Worm (Caenorhabditis elegans) whole organism, midembryonic: ENCODE data around the gene cyb-1.

Source experiments
- T22C8.4 ChIP-seq: fragments of 200-800 bp; sonication (Bioruptor generic); IDR thresholded peaks from 2 replicates; pipeline ENCODE4 v1.3.6; 2022; ENCODE audit warnings: missing genetic modification characterization, missing compliant biosample characterization
- cog-1 ChIP-seq: sonication (generic microtip); optimal IDR thresholded peaks from 2 replicates; lab custom pipeline; 2016; ENCODE audit warnings: missing genetic modification characterization, missing compliant biosample characterization
- flt-1 ChIP-seq: fragments of 200-800 bp; sonication (Bioruptor generic); IDR thresholded peaks from 2 replicates; pipeline ENCODE4 v1.3.6; 2022; ENCODE audit warnings: missing genetic modification characterization, missing compliant biosample characterization
- klf-2 ChIP-seq: fragments of 200-800 bp; sonication (Bioruptor generic); conservative IDR thresholded peaks from 2 replicates; pipeline ENCODE4 v1.3.6; 2022; ENCODE audit warnings: missing genetic modification reagents, missing genetic modification characterization, missing compliant biosample characterization
- med-1 ChIP-seq: sonication (generic microtip); optimal IDR thresholded peaks from 2 replicates; lab custom pipeline; 2017; ENCODE audit warnings: missing genetic modification characterization, mild to moderate bottlenecking, missing compliant biosample characterization, antibody characterized with exemption, missing genetic modification reagents; ENCODE audit not compliant: insufficient read depth
- ref-1 ChIP-seq: fragments of 200-800 bp; sonication (Bioruptor generic); conservative IDR thresholded peaks from 2 replicates; pipeline ENCODE4 v1.3.6; 2022; ENCODE audit warnings: missing genetic modification reagents, missing genetic modification characterization, missing compliant biosample characterization
- tab-1 ChIP-seq: fragments of 200-800 bp; sonication (Bioruptor generic); IDR thresholded peaks from 2 replicates; pipeline ENCODE4 v1.3.6; 2022; ENCODE audit warnings: missing genetic modification characterization, missing compliant biosample characterization
- ztf-23 ChIP-seq: fragments of 200-800 bp; sonication (Bioruptor generic); IDR thresholded peaks from 2 replicates; pipeline ENCODE4 v1.3.6; 2022; ENCODE audit warnings: missing genetic modification reagents, missing genetic modification characterization, missing compliant biosample characterization
- ztf-29 ChIP-seq: fragments of 200-800 bp; sonication (Bioruptor generic); IDR thresholded peaks from 2 replicates; pipeline ENCODE4 v1.3.6; 2022; ENCODE audit warnings: missing genetic modification reagents, missing genetic modification characterization, missing compliant biosample characterization

The cyb-1 gene

ce11 chrIV:10699000-10699399 lies 36.0 kb upstream of the cyb-1 start:
- TF ChIP-seq cog-1 (tag; lab: Kevin White, UChicago): no peak
- TF ChIP-seq ztf-23 (GFP tag; lab: Robert Waterston, UW): no peak
- TF ChIP-seq klf-2 (GFP tag; lab: Robert Waterston, UW): no peak
- no peak for TF ChIP-seq ref-1 (GFP tag; lab: Robert Waterston, UW)
- no peak for TF ChIP-seq ztf-29
- no peak for TF ChIP-seq T22C8.4
- TF ChIP-seq flt-1 (GFP tag; lab: Robert Waterston, UW): no peak
- no peak for TF ChIP-seq med-1 (GFP tag; lab: Kevin White, UChicago)
- TF ChIP-seq tab-1 (GFP tag; lab: Robert Waterston, UW): no peak

- TF ChIP-seq T22C8.4 (no peak), ref-1 (GFP tag; lab: Robert Waterston, UW) (no peak), med-1 (GFP tag; lab: Kevin White, UChicago) (no peak), klf-2 (GFP tag; lab: Robert Waterston, UW) (no peak), ztf-23 (GFP tag; lab: Robert Waterston, UW) (no peak), cog-1 (tag; lab: Kevin White, UChicago) (no peak), ztf-29 (no peak), flt-1 (GFP tag; lab: Robert Waterston, UW) (no peak), tab-1 (GFP tag; lab: Robert Waterston, UW) (no peak)
Measured at ce11 chrIV:10699660-10700059, 35.4 kb upstream of the cyb-1 start, which contains the start of gene R102.11. TSS of gene R102.11 (minus strand) at chrIV:10699760.

ce11 chrIV:10701866-10702458 lies 33.1 kb upstream of the cyb-1 start:
- no peak for TF ChIP-seq ref-1 (GFP tag; lab: Robert Waterston, UW)
- TF ChIP-seq med-1 (GFP tag; lab: Kevin White, UChicago): no peak
- TF ChIP-seq klf-2 (GFP tag; lab: Robert Waterston, UW): no peak
- no peak for TF ChIP-seq flt-1 (GFP tag; lab: Robert Waterston, UW)
- TF ChIP-seq T22C8.4: no peak
- no peak for TF ChIP-seq ztf-23 (GFP tag; lab: Robert Waterston, UW)
- TF ChIP-seq ztf-29: no peak
- TF ChIP-seq tab-1 (GFP tag; lab: Robert Waterston, UW): no peak
- TF ChIP-seq cog-1 (tag; lab: Kevin White, UChicago): no peak

ce11 chrIV:10705176-10705575 lies 29.8 kb upstream of the cyb-1 start, which contains the start of gene R102.10:
TSS of gene R102.10 (plus strand) at chrIV:10705476.
- no peak for TF ChIP-seq ztf-29
- TF ChIP-seq T22C8.4: no peak
- TF ChIP-seq med-1 (GFP tag; lab: Kevin White, UChicago): no peak
- TF ChIP-seq ztf-23 (GFP tag; lab: Robert Waterston, UW): no peak

- TF ChIP-seq klf-2 (GFP tag; lab: Robert Waterston, UW) (no peak), ztf-23 (GFP tag; lab: Robert Waterston, UW) (no peak), ztf-29 (no peak), cog-1 (tag; lab: Kevin White, UChicago) (no peak), med-1 (GFP tag; lab: Kevin White, UChicago) (no peak), ref-1 (GFP tag; lab: Robert Waterston, UW) (no peak), tab-1 (GFP tag; lab: Robert Waterston, UW) (no peak)
Measured at ce11 chrIV:10706090-10706489, 28.9 kb upstream of the cyb-1 start, which contains the start of gene R102.6. TSS of gene R102.6 (minus strand) at chrIV:10706190.

- no peak for TF ChIP-seq flt-1 (GFP tag; lab: Robert Waterston, UW)
- TF ChIP-seq cog-1 (tag; lab: Kevin White, UChicago): no peak
- no peak for TF ChIP-seq ref-1 (GFP tag; lab: Robert Waterston, UW)
- TF ChIP-seq ztf-29: no peak
- no peak for TF ChIP-seq tab-1 (GFP tag; lab: Robert Waterston, UW)
- no peak for TF ChIP-seq T22C8.4
- no peak for TF ChIP-seq klf-2 (GFP tag; lab: Robert Waterston, UW)
- no peak for TF ChIP-seq med-1 (GFP tag; lab: Kevin White, UChicago)
- no peak for TF ChIP-seq ztf-23 (GFP tag; lab: Robert Waterston, UW)
Measured at ce11 chrIV:10711729-10712128, 23.3 kb upstream of the cyb-1 start, which contains the start of gene glb-21. TSS of gene glb-21 (minus strand) at chrIV:10711794.

ce11 chrIV:10714594-10714993 lies 20.4 kb upstream of the cyb-1 start:
- no peak for TF ChIP-seq tab-1 (GFP tag; lab: Robert Waterston, UW)
- no peak for TF ChIP-seq T22C8.4
- TF ChIP-seq ztf-29: no peak
- no peak for TF ChIP-seq ref-1 (GFP tag; lab: Robert Waterston, UW)
- no peak for TF ChIP-seq ztf-23 (GFP tag; lab: Robert Waterston, UW)
- TF ChIP-seq cog-1 (tag; lab: Kevin White, UChicago): no peak
- no peak for TF ChIP-seq klf-2 (GFP tag; lab: Robert Waterston, UW)
- no peak for TF ChIP-seq flt-1 (GFP tag; lab: Robert Waterston, UW)
- TF ChIP-seq med-1 (GFP tag; lab: Kevin White, UChicago): no peak

ce11 chrIV:10716348-10716747 lies 18.7 kb upstream of the cyb-1 start, which contains the start of gene ncx-3:
TSS of gene ncx-3 (plus strand) at chrIV:10716648.
- TF ChIP-seq ztf-29: no peak

ce11 chrIV:10718075-10718474 lies 16.9 kb upstream of the cyb-1 start:
- no peak for TF ChIP-seq ref-1 (GFP tag; lab: Robert Waterston, UW)
- no peak for TF ChIP-seq ztf-29
- TF ChIP-seq flt-1 (GFP tag; lab: Robert Waterston, UW): no peak
- no peak for TF ChIP-seq ztf-23 (GFP tag; lab: Robert Waterston, UW)
- TF ChIP-seq cog-1 (tag; lab: Kevin White, UChicago): no peak
- TF ChIP-seq klf-2 (GFP tag; lab: Robert Waterston, UW): no peak
- TF ChIP-seq med-1 (GFP tag; lab: Kevin White, UChicago): no peak
- TF ChIP-seq tab-1 (GFP tag; lab: Robert Waterston, UW): no peak
- no peak for TF ChIP-seq T22C8.4
